Worm (Caenorhabditis elegans): ENCODE measurements around the gene K02D3.1.

Gene K02D3.1

ce11 chrX:13665447-13665846 lies 41.3 kb upstream of the K02D3.1 start:
- TF ChIP-seq unc-30 (tag; optimal IDR thresholded peaks at IDR 0.05) (no peak), lin-15B (tag; optimal IDR thresholded peaks at IDR 0.05) (no peak), elt-3 (tag; optimal IDR thresholded peaks at IDR 0.05) (peak in 3 of 6 experiments; percentile 50 to 84 (median 60)), lin-14 (GFP tag; optimal IDR thresholded peaks at IDR 0.05) (peak; percentile 86), rnt-1 (tag; optimal IDR thresholded peaks at IDR 0.05) (peak; percentile 90), dpl-1 (GFP tag; optimal IDR thresholded peaks at IDR 0.05) (peak; percentile 6 to 58 (median 28)), vab-15 (tag; optimal IDR thresholded peaks at IDR 0.05) (peak; percentile 87), aha-1 (tag; optimal IDR thresholded peaks at IDR 0.05) (no peak), unc-98 (GFP tag; IDR thresholded peaks at IDR 0.05) (no peak), lir-3 (tag; optimal IDR thresholded peaks at IDR 0.05; ENCODE audit: poor library complexity) (peak; percentile 60), F16B12.6 (tag; optimal IDR thresholded peaks at IDR 0.05) (peak; percentile 35), efl-1 (optimal IDR thresholded peaks at IDR 0.05) (peak; percentile 51 to 52), efl-1 (GFP tag; optimal IDR thresholded peaks at IDR 0.05 in 1 of 2) (peak; percentile 36 to 93), ceh-8 (GFP tag; optimal IDR thresholded peaks at IDR 0.05) (peak; percentile 35), lin-35 (GFP tag; optimal IDR thresholded peaks at IDR 0.05) (peak; percentile 40 to 83), hpl-2 (GFP tag; optimal IDR thresholded peaks at IDR 0.05) (peak; percentile 27), nhr-20 (tag; optimal IDR thresholded peaks at IDR 0.05) (peak; percentile 91), nhr-85 (tag) (peak; percentile 84), egl-13 (tag; optimal IDR thresholded peaks at IDR 0.05) (peak; percentile 85), Y116A8C.19 (tag; optimal IDR thresholded peaks at IDR 0.05; ENCODE audit: borderline replicate concordance) (no peak), nhr-84 (tag; optimal IDR thresholded peaks at IDR 0.05) (no peak), snu-23 (GFP tag; optimal IDR thresholded peaks at IDR 0.05) (peak; percentile 93), nhr-77 (tag; optimal IDR thresholded peaks at IDR 0.05) (peak; percentile 79), fos-1 (tag; optimal IDR thresholded peaks at IDR 0.05) (peak; percentile 68), blmp-1 (tag; optimal IDR thresholded peaks at IDR 0.05) (peak; percentile 50), nhr-28 (tag; optimal IDR thresholded peaks at IDR 0.05) (no peak), egl-27 (tag; optimal IDR thresholded peaks at IDR 0.05) (no peak), jun-1 (tag; optimal IDR thresholded peaks at IDR 0.05) (peak; percentile 82), unc-62 (GFP tag; optimal IDR thresholded peaks at IDR 0.05) (no peak), ceh-82 (tag; optimal IDR thresholded peaks at IDR 0.05) (peak; percentile 84 to 88 (median 85)), nhr-47 (tag; optimal IDR thresholded peaks at IDR 0.05) (peak; percentile 92), ces-1 (GFP tag; optimal IDR thresholded peaks at IDR 0.05) (no peak), sox-4 (tag; optimal IDR thresholded peaks at IDR 0.05) (peak; percentile 72), tlp-1 (tag; optimal IDR thresholded peaks at IDR 0.05) (no peak), nhr-71 (tag; optimal IDR thresholded peaks at IDR 0.05) (peak; percentile 88), sptf-1 (tag; optimal IDR thresholded peaks at IDR 0.05) (no peak), xbp-1 (tag; optimal IDR thresholded peaks at IDR 0.05) (peak; percentile 82), zag-1 (tag; optimal IDR thresholded peaks at IDR 0.05) (no peak), zip-4 (GFP tag; optimal IDR thresholded peaks at IDR 0.05) (peak; percentile 58), C04F5.9 (tag; optimal IDR thresholded peaks at IDR 0.05) (no peak), nhr-12 (tag; optimal IDR thresholded peaks at IDR 0.05) (no peak), dsc-1 (tag; optimal IDR thresholded peaks at IDR 0.05) (peak; percentile 91), ets-5 (GFP tag; IDR thresholded peaks at IDR 0.05) (no peak), lsy-2 (tag; optimal IDR thresholded peaks at IDR 0.05) (peak; percentile 61 to 79), nhr-90 (tag; optimal IDR thresholded peaks at IDR 0.05; ENCODE audit: poor library complexity) (peak; percentile 90), ztf-4 (tag; optimal IDR thresholded peaks at IDR 0.05) (peak; percentile 1), ztf-11 (tag; optimal IDR thresholded peaks at IDR 0.05) (peak in 1 of 2 experiments; percentile 85), fkh-10 (GFP tag; optimal IDR thresholded peaks at IDR 0.05) (peak; percentile 70), pag-3 (tag; optimal IDR thresholded peaks at IDR 0.05; ENCODE audit: borderline replicate concordance, insufficient read depth) (no peak), snpc-4 (tag; optimal IDR thresholded peaks at IDR 0.05) (peak; percentile 66), elt-2 (tag; optimal IDR thresholded peaks at IDR 0.05) (peak; percentile 57), skn-1 (tag; optimal IDR thresholded peaks at IDR 0.05) (peak; percentile 75), pqm-1 (tag; optimal IDR thresholded peaks at IDR 0.05) (no peak)

Data from whole organism, L1 larva.